Worm (Caenorhabditis elegans) whole organism, mixed stage, embryonic: ENCODE measurements around the gene C18E9.5.

Experiments
- nhr-12 ChIP-seq: fragments of 150-350 bp; optimal IDR thresholded peaks from 2 replicates; lab custom pipeline; 2014; ENCODE audit warnings: missing biosample characterization, missing genetic modification characterization
- sptf-1 ChIP-seq: sonication (generic microtip); optimal IDR thresholded peaks from 2 replicates; lab custom pipeline; 2017; ENCODE audit warnings: mild to moderate bottlenecking, missing genetic modification characterization, moderate library complexity, missing compliant biosample characterization

ce11 chrII:8927253-8927791 lies 42.5 kb upstream of the C18E9.5 start, which contains the start of gene cct-2:
- no peak for TF ChIP-seq nhr-12 (tag; lab: Kevin White, UChicago)
- no peak for TF ChIP-seq sptf-1 (tag; lab: Kevin White, UChicago)
